Fruit fly (Drosophila melanogaster) whole organism, adult: Measurements from ENCODE around the gene BRWD3.

Source experiments
- CG11617 ChIP-seq: fragments of 200-800 bp; sonication (Bioruptor generic); optimal IDR thresholded peaks from 2 replicates; lab custom pipeline; 2017; ENCODE audit warnings: mild to moderate bottlenecking, missing biosample characterization, missing genetic modification reagents, missing genetic modification characterization
- CG12768 ChIP-seq: fragments of 200-800 bp; sonication (Bioruptor generic); optimal IDR thresholded peaks from 2 replicates; lab custom pipeline; 2017; ENCODE audit warnings: missing biosample characterization, missing genetic modification characterization, mild to moderate bottlenecking, moderate library complexity, missing genetic modification reagents
- CG14711 ChIP-seq: fragments of 200-800 bp; sonication (Bioruptor generic); optimal IDR thresholded peaks from 2 replicates; lab custom pipeline; 2018; ENCODE audit warnings: missing biosample characterization, mild to moderate bottlenecking, missing genetic modification characterization, moderate library complexity
- CG1620 ChIP-seq: fragments of 200-800 bp; sonication (Bioruptor generic); optimal IDR thresholded peaks from 2 replicates; lab custom pipeline; 2016; ENCODE audit warnings: missing biosample characterization, missing genetic modification characterization
- CG33017 ChIP-seq: fragments of 200-800 bp; sonication (Bioruptor generic); optimal IDR thresholded peaks from 2 replicates; lab custom pipeline; 2018; ENCODE audit warnings: missing biosample characterization, mild to moderate bottlenecking, missing genetic modification characterization, moderate library complexity
- CG5204 ChIP-seq: fragments of 200-800 bp; sonication (Bioruptor generic); optimal IDR thresholded peaks from 2 replicates; lab custom pipeline; 2016; ENCODE audit warnings: missing biosample characterization, missing genetic modification characterization
- CG7045 ChIP-seq: fragments of 200-800 bp; sonication (Bioruptor generic); optimal IDR thresholded peaks from 2 replicates; lab custom pipeline; 2017; ENCODE audit warnings: missing biosample characterization, mild to moderate bottlenecking, missing genetic modification characterization
- CG7101 ChIP-seq: fragments of 200-800 bp; sonication (Bioruptor generic); optimal IDR thresholded peaks from 2 replicates; lab custom pipeline; 2018; ENCODE audit warnings: missing biosample characterization, mild to moderate bottlenecking, missing genetic modification characterization, moderate library complexity
- Clk ChIP-seq: fragments of 200-800 bp; sonication (Bioruptor generic); optimal IDR thresholded peaks from 2 replicates; lab custom pipeline; 2017; ENCODE audit warnings: missing biosample characterization, missing genetic modification characterization
- Crg-1 ChIP-seq: fragments of 200-800 bp; sonication (Bioruptor generic); optimal IDR thresholded peaks from 2 replicates; lab custom pipeline; 2016; ENCODE audit warnings: missing biosample characterization, missing genetic modification characterization
- Hr96 ChIP-seq: fragments of 200-800 bp; sonication (Bioruptor generic); optimal IDR thresholded peaks from 2 replicates; lab custom pipeline; 2016; ENCODE audit warnings: missing biosample characterization, missing genetic modification characterization
- Mnt ChIP-seq: fragments of 200-800 bp; sonication (Bioruptor generic); optimal IDR thresholded peaks from 2 replicates; lab custom pipeline; 2016; ENCODE audit warnings: missing biosample characterization, mild to moderate bottlenecking, missing genetic modification characterization
- bab1 ChIP-seq: fragments of 200-800 bp; sonication (Bioruptor generic); optimal IDR thresholded peaks from 3 replicates; lab custom pipeline; 2019; ENCODE audit warnings: missing biosample characterization, mild to moderate bottlenecking, missing genetic modification characterization, moderate library complexity
- cic ChIP-seq: fragments of 200-800 bp; sonication (Bioruptor generic); optimal IDR thresholded peaks from 2 replicates; lab custom pipeline; 2017; ENCODE audit warnings: missing biosample characterization, mild to moderate bottlenecking, missing genetic modification characterization, moderate library complexity
- cnc ChIP-seq, 2 experiments: fragments of >200 bp; optimal IDR thresholded peaks; 2 replicates each; lab custom pipeline; 2017
- kay ChIP-seq: fragments of 200-800 bp; sonication (Bioruptor generic); peaks from one replicate; lab custom pipeline; 2016; ENCODE audit warnings: missing biosample characterization, missing genetic modification characterization, borderline replicate concordance
- ovo ChIP-seq: fragments of 200-800 bp; sonication (Bioruptor generic); optimal IDR thresholded peaks from 2 replicates; lab custom pipeline; 2016; ENCODE audit warnings: missing biosample characterization, missing genetic modification characterization
- pad ChIP-seq: fragments of 200-800 bp; sonication (Bioruptor generic); optimal IDR thresholded peaks from 3 replicates; lab custom pipeline; 2017; ENCODE audit warnings: missing biosample characterization, missing genetic modification characterization, mild to moderate bottlenecking, moderate library complexity, missing genetic modification reagents
- tj ChIP-seq: fragments of 200-800 bp; sonication (Bioruptor generic); optimal IDR thresholded peaks from 3 replicates; lab custom pipeline; 2017; ENCODE audit warnings: missing biosample characterization, mild to moderate bottlenecking, missing genetic modification characterization, moderate library complexity
- toe ChIP-seq: fragments of 200-800 bp; sonication (Bioruptor generic); optimal IDR thresholded peaks from 2 replicates; lab custom pipeline; 2016; ENCODE audit warnings: missing biosample characterization, missing genetic modification characterization

The BRWD3 gene

DNA sequence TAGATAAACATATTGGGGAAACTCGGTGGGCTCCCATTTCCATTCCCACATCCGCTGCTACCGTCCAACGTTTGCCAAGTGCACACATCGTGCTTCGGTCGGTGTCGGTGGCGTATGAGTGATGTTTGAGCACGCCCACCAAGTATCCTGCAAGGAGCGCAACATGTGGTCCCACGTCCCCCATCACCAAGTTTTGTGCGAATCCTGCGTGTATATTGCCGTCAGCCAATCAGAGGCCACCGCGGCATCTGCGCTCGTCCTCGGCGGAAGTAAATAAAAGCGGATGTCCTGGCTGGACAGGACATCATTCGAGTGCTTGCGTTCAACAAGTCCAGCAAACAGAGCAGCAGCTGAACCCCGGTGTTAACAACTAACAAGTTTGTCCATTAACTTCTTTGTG, 22.5 kb downstream of the BRWD3 start, which contains the start of gene Ms:
Gene Ms (plus strand): TSS at position 301 of the 400 bp plus-strand sequence.
- TF ChIP-seq CG12768 (no peak), CG1620 (no peak), cnc (optimal IDR thresholded peaks at IDR 0.05; lab: Kevin White, UChicago) (no peak)

DNA sequence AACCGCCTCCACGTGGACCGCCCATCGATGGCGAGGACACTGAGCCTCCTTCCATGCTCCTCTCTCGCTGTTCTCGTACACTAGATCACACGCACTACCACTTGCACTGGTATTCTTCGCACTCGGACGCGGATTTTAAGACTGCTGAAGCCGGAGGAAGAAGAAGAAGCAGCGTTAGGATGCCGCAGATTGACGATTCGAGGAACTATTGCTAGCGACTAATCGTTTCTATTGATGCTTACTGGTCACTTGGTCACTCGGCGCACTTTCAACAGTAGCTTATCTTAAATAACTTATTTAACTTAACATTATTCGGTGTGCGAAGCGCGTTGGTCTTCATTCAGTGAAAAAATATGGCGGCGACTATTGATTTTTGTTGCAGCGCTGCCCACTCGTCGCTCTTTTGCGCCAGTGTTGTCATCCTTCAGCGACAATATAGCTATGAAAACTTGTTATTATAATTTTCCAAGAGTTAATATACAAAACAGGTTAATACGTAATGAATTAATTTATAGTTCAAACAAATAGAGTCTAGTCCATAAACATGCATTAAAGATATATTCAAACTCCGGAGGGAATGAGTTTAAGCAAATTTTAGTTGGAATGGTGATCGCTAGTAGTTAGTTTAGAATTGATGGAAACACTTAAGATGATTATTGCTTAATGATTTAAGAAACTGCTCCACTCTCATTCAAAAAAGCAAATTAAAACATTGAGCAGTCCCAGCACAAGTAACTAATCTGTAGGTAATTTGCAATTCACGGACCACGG, 29.8 kb downstream of the BRWD3 start, which contains the start of the genes CG5746 and CG6454:
Gene CG5746 (minus strand): TSS at position 372 of the 771 bp plus-strand sequence.
Gene CG6454 (plus strand): TSS at position 763 of the 771 bp plus-strand sequence.
- TF ChIP-seq bab1 (peak; percentile 23), CG11617 (peak; percentile 66), kay (GFP tag; lab: Kevin White, UChicago) (no peak), CG7101 (tag; lab: Kevin White, UChicago) (peak; percentile 59), toe (no peak), CG14711 (tag; lab: Kevin White, UChicago) (peak; percentile 93), Mnt (GFP tag; lab: Kevin White, UChicago) (peak; percentile 48), tj (GFP tag; lab: Kevin White, UChicago) (no peak), CG1620 (peak; percentile 31), ovo (GFP tag; lab: Kevin White, UChicago) (peak; percentile 19), CG12768 (peak; percentile 19), pad (GFP tag; lab: Kevin White, UChicago) (peak; percentile 14), Hr96 (GFP tag; lab: Kevin White, UChicago) (peak; percentile 46)

DNA sequence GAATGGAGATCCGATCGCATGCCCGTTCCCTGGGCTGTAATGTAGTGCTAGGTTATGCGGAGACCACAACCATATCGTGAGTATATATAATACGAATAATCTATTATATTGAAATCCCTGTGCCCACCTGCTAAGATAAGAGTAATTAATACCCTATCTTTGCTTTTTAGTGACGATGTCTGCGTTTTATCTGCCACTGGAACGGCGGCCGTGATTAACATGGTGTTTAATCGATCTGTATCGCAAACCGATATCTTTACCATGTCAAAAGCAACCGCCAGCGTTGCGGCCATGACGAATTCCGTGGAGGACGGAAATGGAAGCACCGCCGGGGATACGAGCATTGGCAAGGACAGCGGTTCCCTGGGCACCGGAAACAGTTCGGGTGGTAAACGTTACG, 34.6 kb downstream of the BRWD3 start:
- TF ChIP-seq cic (GFP tag; lab: Kevin White, UChicago) = no peak
- no peak for TF ChIP-seq kay (GFP tag; lab: Kevin White, UChicago)
- no peak for TF ChIP-seq CG7101 (tag; lab: Kevin White, UChicago)
- TF ChIP-seq CG5204 = no peak
- no peak for TF ChIP-seq CG1620

DNA sequence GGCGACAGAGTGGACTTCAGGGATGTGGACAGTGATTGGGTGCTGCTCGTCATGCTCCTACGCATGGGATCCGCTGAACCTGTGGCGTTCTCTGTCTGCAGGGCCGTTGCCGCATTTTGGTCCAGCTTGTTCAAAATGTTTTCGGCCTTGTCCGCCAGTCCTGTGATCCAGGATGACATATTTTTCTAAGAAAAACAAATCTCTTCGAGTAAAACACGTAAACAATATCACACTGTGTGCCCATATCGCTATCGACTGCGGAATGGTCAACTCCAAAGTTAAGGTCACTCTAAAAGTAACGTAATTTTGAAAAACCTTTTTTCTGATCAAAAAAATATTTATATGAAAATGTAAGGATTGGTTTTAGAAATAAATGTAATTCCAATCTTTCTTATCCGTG, 38.9 kb downstream of the BRWD3 start, which contains the start of gene Golgin84:
Gene Golgin84 (minus strand): TSS at position 241 of the 400 bp plus-strand sequence.
- TF ChIP-seq bab1 = no peak
- no peak for TF ChIP-seq Crg-1 (GFP tag; lab: Kevin White, UChicago)
- TF ChIP-seq CG14711 (tag; lab: Kevin White, UChicago) = no peak
- no peak for TF ChIP-seq cic (GFP tag; lab: Kevin White, UChicago)
- TF ChIP-seq pad (GFP tag; lab: Kevin White, UChicago) = no peak
- no peak for TF ChIP-seq tj (GFP tag; lab: Kevin White, UChicago)
- no peak for TF ChIP-seq kay (GFP tag; lab: Kevin White, UChicago)
- no peak for TF ChIP-seq cnc (optimal IDR thresholded peaks at IDR 0.05; lab: Kevin White, UChicago)
- no peak for TF ChIP-seq CG7101 (tag; lab: Kevin White, UChicago)

DNA sequence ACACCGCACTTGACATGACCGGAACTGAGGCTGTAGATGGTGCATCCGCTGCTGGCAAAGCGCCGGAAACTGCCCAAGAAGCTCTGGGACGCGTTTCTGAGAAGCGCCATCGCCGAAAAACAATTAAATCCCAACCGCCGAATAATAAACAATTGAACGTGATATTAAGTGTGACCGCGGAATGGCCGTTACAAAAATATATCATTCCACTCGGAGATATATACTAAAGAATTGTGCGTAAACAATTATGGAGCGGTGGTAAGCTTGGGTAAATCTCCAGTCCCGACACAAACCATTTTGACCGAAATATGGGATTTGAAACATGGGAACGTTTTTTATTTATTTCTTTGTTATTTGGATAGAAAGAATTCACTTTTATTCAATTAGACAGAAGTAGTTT, 41.2 kb downstream of the BRWD3 start, which contains the start of gene CG18528:
Gene CG18528 (minus strand): TSS at position 188 of the 400 bp plus-strand sequence.
- TF ChIP-seq CG33017 (tag; lab: Kevin White, UChicago) = no peak
- peak; percentile 53 for TF ChIP-seq bab1

DNA sequence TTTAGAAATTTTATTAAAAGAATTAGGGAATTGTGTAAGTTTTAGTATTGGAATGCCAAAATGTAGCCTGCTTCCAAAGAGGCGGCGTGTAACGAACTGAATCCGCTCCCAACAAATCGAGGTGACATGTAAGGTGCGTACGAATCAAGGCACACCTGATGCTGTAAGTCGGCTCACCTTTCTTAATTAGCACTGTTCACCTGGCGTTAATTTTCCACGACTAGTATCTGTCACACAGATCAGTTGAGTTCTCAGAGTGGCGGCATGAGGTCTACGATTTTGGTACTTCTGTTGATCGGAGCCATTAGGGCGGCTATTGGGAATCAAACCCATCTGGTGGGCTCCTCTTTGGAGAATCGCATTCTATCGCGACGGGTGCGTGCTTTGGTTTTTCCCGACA, 42.8 kb downstream of the BRWD3 start, which contains the start of the genes CG5762 and CG33339:
Gene CG5762 (minus strand): TSS at position 101 of the 400 bp plus-strand sequence.
Gene CG33339 (plus strand): TSS at position 265 of the 400 bp plus-strand sequence.
- TF ChIP-seq CG5204 (no peak), CG7101 (tag; lab: Kevin White, UChicago) (no peak), CG1620 (no peak), ovo (GFP tag; lab: Kevin White, UChicago) (no peak), Mnt (GFP tag; lab: Kevin White, UChicago) (no peak), CG33017 (tag; lab: Kevin White, UChicago) (no peak), CG14711 (tag; lab: Kevin White, UChicago) (no peak), tj (GFP tag; lab: Kevin White, UChicago) (no peak), CG7045 (no peak), kay (GFP tag; lab: Kevin White, UChicago) (no peak), Hr96 (GFP tag; lab: Kevin White, UChicago) (no peak), pad (GFP tag; lab: Kevin White, UChicago) (no peak), CG12768 (no peak), cic (GFP tag; lab: Kevin White, UChicago) (no peak), toe (no peak)

DNA sequence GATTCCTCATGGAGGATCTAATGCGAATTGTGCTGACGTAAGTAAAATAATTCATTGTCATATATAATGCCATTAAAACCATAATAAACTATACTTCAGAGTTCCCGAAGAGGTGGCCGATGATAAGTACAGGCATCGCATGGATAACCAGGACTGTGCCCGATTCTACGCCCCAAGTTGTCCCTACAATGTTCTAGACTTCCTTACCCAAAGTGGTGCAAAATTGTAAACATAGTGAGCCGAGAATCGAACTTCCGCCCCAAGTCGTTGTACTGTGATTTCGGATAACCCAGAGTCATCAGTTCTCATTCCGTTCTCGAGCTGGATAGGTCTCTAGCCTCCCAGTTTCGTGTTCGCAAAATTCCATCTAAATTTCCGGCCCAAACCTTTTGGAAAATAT, 44.0 kb downstream of the BRWD3 start, which contains the start of gene CG33340:
Gene CG33340 (plus strand): TSS at position 301 of the 400 bp plus-strand sequence.
- TF ChIP-seq CG12768 = no peak
- no peak for TF ChIP-seq CG33017 (tag; lab: Kevin White, UChicago)
- no peak for TF ChIP-seq ovo (GFP tag; lab: Kevin White, UChicago)
- no peak for TF ChIP-seq Crg-1 (GFP tag; lab: Kevin White, UChicago)
- no peak for TF ChIP-seq Hr96 (GFP tag; lab: Kevin White, UChicago)
- no peak for TF ChIP-seq tj (GFP tag; lab: Kevin White, UChicago)
- TF ChIP-seq cnc (optimal IDR thresholded peaks at IDR 0.05; lab: Kevin White, UChicago) = no peak
- TF ChIP-seq pad (GFP tag; lab: Kevin White, UChicago) = no peak
- TF ChIP-seq CG7101 (tag; lab: Kevin White, UChicago) = no peak
- TF ChIP-seq Clk = no peak
- TF ChIP-seq CG7045 = no peak
